Worm (Caenorhabditis elegans) whole organism, young adult: Measurements from ENCODE around the gene vhp-1.

Experiments used
- B0035.1 ChIP-seq: sonication (generic microtip); optimal IDR thresholded peaks from 2 replicates; lab custom pipeline; 2016; ENCODE audit warnings: missing genetic modification characterization, mild to moderate bottlenecking, missing compliant biosample characterization, missing genotype, missing genetic modification reagents
- B0336.3 ChIP-seq: fragments of 200-800 bp; sonication (Bioruptor generic); IDR thresholded peaks from 2 replicates; pipeline ENCODE4 v1.3.6; 2022; ENCODE audit warnings: missing genetic modification characterization, missing compliant biosample characterization
- C06A6.2 ChIP-seq: fragments of 200-800 bp; sonication (Bioruptor generic); conservative IDR thresholded peaks from 2 replicates; pipeline ENCODE4 v1.3.6; 2022; ENCODE audit warnings: missing genetic modification characterization, missing compliant biosample characterization
- C17E4.6 ChIP-seq: fragments of 200-800 bp; sonication (Bioruptor generic); IDR thresholded peaks from 2 replicates; pipeline ENCODE4 v1.3.6; 2022; ENCODE audit warnings: missing genetic modification reagents, missing genetic modification characterization, missing compliant biosample characterization
- F23B12.7 ChIP-seq: sonication (generic microtip); optimal IDR thresholded peaks from 2 replicates; lab custom pipeline; 2017; ENCODE audit warnings: missing genetic modification characterization, mild to moderate bottlenecking, missing compliant biosample characterization, antibody characterized with exemption, moderate library complexity; ENCODE audit not compliant: insufficient read depth
- F37B4.10 ChIP-seq: fragments of 200-800 bp; sonication (Bioruptor generic); IDR thresholded peaks from 2 replicates; pipeline ENCODE4 v1.3.6; 2022; ENCODE audit warnings: missing genetic modification characterization, missing compliant biosample characterization
- K11D2.4 ChIP-seq: fragments of 200-800 bp; sonication (Bioruptor generic); IDR thresholded peaks from 2 replicates; pipeline ENCODE4 v1.3.6; 2022; ENCODE audit warnings: missing genetic modification reagents, missing genetic modification characterization, missing compliant biosample characterization
- K12H6.12 ChIP-seq: fragments of 200-800 bp; sonication (Bioruptor generic); optimal IDR thresholded peaks from 2 replicates; lab custom pipeline; 2018; ENCODE audit warnings: mild to moderate bottlenecking, missing genetic modification characterization, missing compliant biosample characterization
- Y53G8AR.9 ChIP-seq: fragments of 200-800 bp; sonication (Bioruptor generic); conservative IDR thresholded peaks from 2 replicates; pipeline ENCODE4 v1.3.6; 2022; ENCODE audit warnings: missing genetic modification reagents, missing genetic modification characterization, missing compliant biosample characterization
- ZK185.1 ChIP-seq: sonication (generic microtip); optimal IDR thresholded peaks from 2 replicates; lab custom pipeline; 2016; ENCODE audit warnings: mild to moderate bottlenecking, missing genetic modification characterization, missing compliant biosample characterization; ENCODE audit not compliant: poor library complexity, severe bottlenecking
- akir-1 ChIP-seq: fragments of 200-800 bp; sonication (Bioruptor generic); optimal IDR thresholded peaks from 2 replicates; lab custom pipeline; 2018; ENCODE audit warnings: mild to moderate bottlenecking, missing genetic modification characterization, moderate library complexity, missing compliant biosample characterization
- atf-7 ChIP-seq: sonication (generic microtip); optimal IDR thresholded peaks from 2 replicates; lab custom pipeline; 2017; ENCODE audit warnings: mild to moderate bottlenecking, missing genetic modification characterization, missing compliant biosample characterization
- attf-5 ChIP-seq: fragments of 200-800 bp; sonication (Bioruptor generic); optimal IDR thresholded peaks from 2 replicates; lab custom pipeline; 2018; ENCODE audit warnings: mild to moderate bottlenecking, missing genetic modification characterization, missing compliant biosample characterization
- cebp-1 ChIP-seq, 2 experiments: fragments of 200-800 bp in 1 of 2; sonication (Bioruptor generic) in 1 of 2; sonication (generic microtip) in 1 of 2; IDR thresholded peaks in 1 of 2; optimal IDR thresholded peaks in 1 of 2; 2 replicates each; pipeline versions ENCODE4 v1.3.6 to Lab custom; 2017 to 2022; ENCODE audit warnings: missing compliant biosample characterization in 2 of 2, missing genetic modification characterization in 2 of 2, mild to moderate bottlenecking in 1 of 2, missing genetic modification reagents in 1 of 2, moderate library complexity in 1 of 2
- ceh-27 ChIP-seq: fragments of 200-800 bp; sonication (Bioruptor generic); optimal IDR thresholded peaks from 2 replicates; lab custom pipeline; 2018; ENCODE audit warnings: mild to moderate bottlenecking, missing genetic modification characterization, moderate library complexity, missing compliant biosample characterization
- chd-7 ChIP-seq: sonication (generic microtip); optimal IDR thresholded peaks from 2 replicates; lab custom pipeline; 2016; ENCODE audit warnings: mild to moderate bottlenecking, missing genetic modification characterization, moderate library complexity, missing compliant biosample characterization
- dox-1 ChIP-seq: fragments of 200-800 bp; sonication (Bioruptor generic); IDR thresholded peaks from 2 replicates; pipeline ENCODE4 v1.3.6; 2022; ENCODE audit warnings: missing genetic modification reagents, missing genetic modification characterization, missing compliant biosample characterization
- egl-18 ChIP-seq: fragments of 200-800 bp; sonication (Bioruptor generic); IDR thresholded peaks from 2 replicates; pipeline ENCODE4 v1.3.6; 2022; ENCODE audit warnings: missing genetic modification reagents, missing genetic modification characterization, missing compliant biosample characterization
- egrh-3 ChIP-seq: fragments of 200-800 bp; sonication (Bioruptor generic); IDR thresholded peaks from 2 replicates; pipeline ENCODE4 v1.3.6; 2022; ENCODE audit warnings: missing genetic modification reagents, missing genetic modification characterization, missing compliant biosample characterization
- gei-17 ChIP-seq: fragments of 200-800 bp; sonication (Bioruptor generic); optimal IDR thresholded peaks from 2 replicates; lab custom pipeline; 2018; ENCODE audit warnings: mild to moderate bottlenecking, missing genetic modification characterization, missing compliant biosample characterization
- him-1 ChIP-seq: sonication (generic microtip); optimal IDR thresholded peaks from 2 replicates; lab custom pipeline; 2016; ENCODE audit warnings: missing genotype, missing genetic modification reagents, missing genetic modification characterization, missing compliant biosample characterization
- hlh-12 ChIP-seq: sonication (generic microtip); optimal IDR thresholded peaks from 2 replicates; lab custom pipeline; 2016; ENCODE audit warnings: missing genetic modification characterization, missing compliant biosample characterization
- hmg-1.2 ChIP-seq: fragments of 200-800 bp; sonication (Bioruptor generic); IDR thresholded peaks from 2 replicates; pipeline ENCODE4 v1.3.6; 2022; ENCODE audit warnings: missing genetic modification reagents, missing genetic modification characterization, missing compliant biosample characterization
- lag-1 ChIP-seq: fragments of 200-800 bp; sonication (Bioruptor generic); IDR thresholded peaks from 2 replicates; pipeline ENCODE4 v1.3.6; 2022; ENCODE audit warnings: missing genetic modification reagents, missing genetic modification characterization, missing compliant biosample characterization
- let-607 ChIP-seq, 2 experiments: fragments of 200-800 bp in 1 of 2; sonication (Bioruptor generic) in 1 of 2; sonication (generic microtip) in 1 of 2; optimal IDR thresholded peaks; 2 replicates each; lab custom pipeline; 2016 to 2018; ENCODE audit warnings: mild to moderate bottlenecking in 2 of 2, missing compliant biosample characterization in 2 of 2, missing genetic modification characterization in 2 of 2, moderate library complexity in 2 of 2, missing genotype in 1 of 2
- lin-40 ChIP-seq: sonication (generic microtip); optimal IDR thresholded peaks from 2 replicates; lab custom pipeline; 2016; ENCODE audit warnings: missing genetic modification characterization, mild to moderate bottlenecking, missing compliant biosample characterization, missing genotype, missing genetic modification reagents
- lin-54 ChIP-seq: fragments of 200-800 bp; sonication (Bioruptor generic); optimal IDR thresholded peaks from 2 replicates; lab custom pipeline; 2018; ENCODE audit warnings: mild to moderate bottlenecking, missing genetic modification characterization, missing compliant biosample characterization
- mcd-1 ChIP-seq: fragments of 200-800 bp; sonication (Bioruptor generic); IDR thresholded peaks from 2 replicates; pipeline ENCODE4 v1.3.6; 2022; ENCODE audit warnings: missing genetic modification reagents, missing genetic modification characterization, missing compliant biosample characterization
- nfyb-1 ChIP-seq: fragments of 200-800 bp; sonication (Bioruptor generic); IDR thresholded peaks from 2 replicates; pipeline ENCODE4 v1.3.6; 2022; ENCODE audit warnings: missing genetic modification reagents, missing genetic modification characterization, missing compliant biosample characterization
- nhr-80 ChIP-seq: sonication (generic microtip); optimal IDR thresholded peaks from 2 replicates; lab custom pipeline; 2016; ENCODE audit warnings: missing genetic modification characterization, missing compliant biosample characterization
- pha-4 ChIP-seq: fragments of 150-350 bp; sonication (generic microtip); optimal IDR thresholded peaks from 2 replicates; lab custom pipeline; 2014; ENCODE audit warnings: missing biosample characterization, missing genetic modification reagents, missing genetic modification characterization
- somi-1 ChIP-seq: fragments of 200-800 bp; sonication (Bioruptor generic); optimal IDR thresholded peaks from 2 replicates; lab custom pipeline; 2018; ENCODE audit warnings: mild to moderate bottlenecking, missing genetic modification characterization, missing compliant biosample characterization
- tlf-1 ChIP-seq: fragments of 200-800 bp; sonication (Bioruptor generic); optimal IDR thresholded peaks from 2 replicates; lab custom pipeline; 2018; ENCODE audit warnings: mild to moderate bottlenecking, missing genetic modification characterization, missing compliant biosample characterization
- unc-62 ChIP-seq: fragments of 150-350 bp; optimal IDR thresholded peaks from 2 replicates; lab custom pipeline; 2014; ENCODE audit warnings: missing biosample characterization, missing genetic modification reagents, missing genetic modification characterization
- zfh-2 ChIP-seq: fragments of 200-800 bp; sonication (Bioruptor generic); conservative IDR thresholded peaks from 2 replicates; pipeline ENCODE4 v1.3.6; 2022; ENCODE audit warnings: missing genetic modification reagents, missing genetic modification characterization, missing compliant biosample characterization
- ztf-22 ChIP-seq: fragments of 200-800 bp; sonication (Bioruptor generic); optimal IDR thresholded peaks from 2 replicates; lab custom pipeline; 2018; ENCODE audit warnings: mild to moderate bottlenecking, missing genetic modification characterization, moderate library complexity, missing compliant biosample characterization
- ztf-26 ChIP-seq: sonication (generic microtip); optimal IDR thresholded peaks from 2 replicates; lab custom pipeline; 2017; ENCODE audit warnings: missing genetic modification characterization, missing compliant biosample characterization

vhp-1 gene

ce11 chrII:5320205-5320951, 2.7 kb upstream of the vhp-1 start:
- TF ChIP-seq lin-40 (tag; lab: Kevin White, UChicago) (peak; percentile 32), him-1 (tag; lab: Kevin White, UChicago) (no peak), unc-62 (GFP tag; lab: Kevin White, UChicago) (peak; percentile 51), C06A6.2 (GFP tag; lab: Robert Waterston, UW) (no peak), atf-7 (tag; lab: Kevin White, UChicago) (peak; percentile 7), hmg-1.2 (GFP tag; lab: Robert Waterston, UW) (peak; percentile 58; the same call in 1 of the 2 replicates), nhr-80 (tag; lab: Kevin White, UChicago) (peak; percentile 79), B0336.3 (GFP tag; lab: Robert Waterston, UW) (0 out of 2 replicates have a peak, but pooled peaks have one; percentile 14), pha-4 (tag; lab: Kevin White, UChicago) (peak; percentile 69), cebp-1 (GFP tag; IDR thresholded peaks at IDR 0.05; lab: Robert Waterston, UW) (peak; percentile 61), cebp-1 (tag; optimal IDR thresholded peaks at IDR 0.05; lab: Kevin White, UChicago) (peak; percentile 94)

ce11 chrII:5321718-5322286, 1.3 kb upstream of the vhp-1 start:
- TF ChIP-seq him-1 (tag; lab: Kevin White, UChicago) (no peak), C17E4.6 (GFP tag; lab: Robert Waterston, UW) (no peak), somi-1 (peak; percentile 25), dox-1 (GFP tag; lab: Robert Waterston, UW) (peak; percentile 76), egl-18 (GFP tag; lab: Robert Waterston, UW) (no peak), B0035.1 (tag; lab: Kevin White, UChicago) (no peak), ztf-26 (tag; lab: Kevin White, UChicago) (peak; percentile 79), zfh-2 (GFP tag; lab: Robert Waterston, UW) (peak; percentile 98), attf-5 (GFP tag; lab: Kevin White, UChicago) (peak; percentile 11), nfyb-1 (0 out of 2 replicates have a peak, but pooled peaks have one; percentile 18), ZK185.1 (tag; lab: Kevin White, UChicago) (peak; percentile 18), egrh-3 (GFP tag; lab: Robert Waterston, UW) (peak; percentile 94), Y53G8AR.9 (no peak), K11D2.4 (GFP tag; lab: Robert Waterston, UW) (0 out of 2 replicates have a peak, but pooled peaks have one; percentile 16), chd-7 (tag; lab: Kevin White, UChicago) (peak; percentile 54), ztf-22 (GFP tag; lab: Kevin White, UChicago) (peak; percentile 10), let-607 (tag; optimal IDR thresholded peaks at IDR 0.05; lab: Kevin White, UChicago) (peak in 1 of 2 experiments; percentile 22), lag-1 (GFP tag; lab: Robert Waterston, UW) (no peak), mcd-1 (GFP tag; lab: Robert Waterston, UW) (peak; percentile 67), atf-7 (tag; lab: Kevin White, UChicago) (peak; percentile 68), tlf-1 (GFP tag; lab: Kevin White, UChicago) (peak; percentile 9), B0336.3 (GFP tag; lab: Robert Waterston, UW) (peak; percentile 82), lin-40 (tag; lab: Kevin White, UChicago) (peak; percentile 55), hmg-1.2 (GFP tag; lab: Robert Waterston, UW) (peak; percentile 83), ceh-27 (GFP tag; lab: Kevin White, UChicago) (peak; percentile 62), hlh-12 (tag; lab: Kevin White, UChicago) (no peak), F37B4.10 (GFP tag; lab: Robert Waterston, UW) (no peak), akir-1 (no peak), nhr-80 (tag; lab: Kevin White, UChicago) (peak; percentile 84), gei-17 (GFP tag; lab: Kevin White, UChicago) (peak; percentile 46), lin-54 (GFP tag; lab: Kevin White, UChicago) (peak; percentile 31), cebp-1 (GFP tag; IDR thresholded peaks at IDR 0.05; lab: Robert Waterston, UW) (peak; percentile 91), cebp-1 (tag; optimal IDR thresholded peaks at IDR 0.05; lab: Kevin White, UChicago) (peak; percentile 97), F23B12.7 (no peak), K12H6.12 (tag; lab: Kevin White, UChicago) (no peak)
